Fruit fly (Drosophila melanogaster): ENCODE measurements around the gene nej.

nej gene

dm6 chrX:9684158-9684557, 2.7 kb downstream of the nej start (continued):
- TF ChIP-seq CG3919 (GFP tag; optimal IDR thresholded peaks at IDR 0.05) = peak; percentile 25
- TF ChIP-seq Ets21C (GFP tag; optimal IDR thresholded peaks at IDR 0.05) = no peak
- peak; percentile 47 for TF ChIP-seq Sox14 (GFP tag; optimal IDR thresholded peaks at IDR 0.05)
- TF ChIP-seq Eip78C (GFP tag) = peak; percentile 69
- no peak for TF ChIP-seq CG6276 (GFP tag; optimal IDR thresholded peaks at IDR 0.05)
- peak; percentile 63 for TF ChIP-seq Ets96B (tag; optimal IDR thresholded peaks at IDR 0.05)
- peak; percentile 49 for TF ChIP-seq dac (GFP tag; optimal IDR thresholded peaks at IDR 0.05)
- TF ChIP-seq Sox15 (GFP tag; optimal IDR thresholded peaks at IDR 0.05) = no peak
- no peak for TF ChIP-seq CG34406 (GFP tag; optimal IDR thresholded peaks at IDR 0.05)
- peak; percentile 77 for TF ChIP-seq CG6808 (GFP tag; optimal IDR thresholded peaks at IDR 0.05)
- TF ChIP-seq net (GFP tag; optimal IDR thresholded peaks at IDR 0.05) = peak; percentile 34
- peak; percentile 65 for TF ChIP-seq CG3032 (tag; optimal IDR thresholded peaks at IDR 0.05)
- no peak for TF ChIP-seq svp (GFP tag)

- peak; percentile 40 for TF ChIP-seq Eip78C (GFP tag)
- peak; percentile 23 for TF ChIP-seq Ets96B (tag; optimal IDR thresholded peaks at IDR 0.05)
- TF ChIP-seq cyc (GFP tag; optimal IDR thresholded peaks at IDR 0.05) = no peak
- TF ChIP-seq svp (GFP tag) = no peak
- no peak for TF ChIP-seq Hr38 (GFP tag; optimal IDR thresholded peaks at IDR 0.05)
- no peak for TF ChIP-seq CG1621 (tag; optimal IDR thresholded peaks at IDR 0.05)
- peak; percentile 10 for TF ChIP-seq esn (GFP tag; optimal IDR thresholded peaks at IDR 0.05)
- TF ChIP-seq achi (GFP tag; optimal IDR thresholded peaks at IDR 0.05) = no peak
- no peak for TF ChIP-seq fd85E (GFP tag; optimal IDR thresholded peaks at IDR 0.05)
- peak; percentile 2 for TF ChIP-seq CG3032 (tag; optimal IDR thresholded peaks at IDR 0.05)
- TF ChIP-seq Lpt (GFP tag; optimal IDR thresholded peaks at IDR 0.05) = no peak
- no peak for TF ChIP-seq Hr39 (GFP tag; optimal IDR thresholded peaks at IDR 0.05)
Measured at dm6 chrX:9674912-9675311, 12.0 kb downstream of the nej start.

- TF ChIP-seq Eip78C (GFP tag) (peak; percentile 50), CG1621 (tag; optimal IDR thresholded peaks at IDR 0.05) (no peak)
Measured at dm6 chrX:9666465-9666864, 20.4 kb downstream of the nej start.

dm6 chrX:9664426-9664825, 22.4 kb downstream of the nej start:
- no peak for TF ChIP-seq CG11902 (GFP tag; optimal IDR thresholded peaks at IDR 0.05)
- peak; percentile 55 for TF ChIP-seq Hr39 (GFP tag; optimal IDR thresholded peaks at IDR 0.05)
- TF ChIP-seq pdm3 (GFP tag; optimal IDR thresholded peaks at IDR 0.05) = no peak
- no peak for TF ChIP-seq Ets96B (tag; optimal IDR thresholded peaks at IDR 0.05)
- no peak for TF ChIP-seq Lpt (GFP tag; optimal IDR thresholded peaks at IDR 0.05)
- TF ChIP-seq CG6792 (GFP tag; optimal IDR thresholded peaks at IDR 0.05) = no peak
- TF ChIP-seq Eip75B (GFP tag; optimal IDR thresholded peaks at IDR 0.05) = no peak
- TF ChIP-seq eg (GFP tag; IDR thresholded peaks at IDR 0.05) = no peak
- TF ChIP-seq acj6 (GFP tag; optimal IDR thresholded peaks at IDR 0.05) = peak; percentile 4
- TF ChIP-seq CG15336 (GFP tag; IDR thresholded peaks at IDR 0.05) = peak; percentile 55
- TF ChIP-seq CG4318 (GFP tag; optimal IDR thresholded peaks at IDR 0.05) = no peak
- no peak for TF ChIP-seq CG6276 (GFP tag; optimal IDR thresholded peaks at IDR 0.05)
- TF ChIP-seq spab (GFP tag; optimal IDR thresholded peaks at IDR 0.05) = no peak
- TF ChIP-seq Sox14 (GFP tag; optimal IDR thresholded peaks at IDR 0.05) = peak; percentile 45
- no peak for TF ChIP-seq Hr38 (GFP tag; optimal IDR thresholded peaks at IDR 0.05)
- no peak for TF ChIP-seq CG6163 (GFP tag; IDR thresholded peaks at IDR 0.05)
- TF ChIP-seq Met (GFP tag; optimal IDR thresholded peaks at IDR 0.05) = no peak
- no peak for TF ChIP-seq fkh (GFP tag; optimal IDR thresholded peaks at IDR 0.05)
- no peak for TF ChIP-seq CG11762 (GFP tag; optimal IDR thresholded peaks at IDR 0.05; ENCODE audit: insufficient read depth)
- peak; percentile 17 for TF ChIP-seq CG8632 (GFP tag; optimal IDR thresholded peaks at IDR 0.05)
- TF ChIP-seq fd85E (GFP tag; optimal IDR thresholded peaks at IDR 0.05) = no peak
- no peak for TF ChIP-seq Hr4 (GFP tag; optimal IDR thresholded peaks at IDR 0.05)
- peak; percentile 9 for TF ChIP-seq topi (GFP tag; optimal IDR thresholded peaks at IDR 0.05)
- no peak for TF ChIP-seq ss (GFP tag; optimal IDR thresholded peaks at IDR 0.05)
- peak; percentile 30 for TF ChIP-seq OdsH (GFP tag; optimal IDR thresholded peaks at IDR 0.05)
- no peak for TF ChIP-seq CG11294 (GFP tag; IDR thresholded peaks at IDR 0.05)
- no peak for TF ChIP-seq CG3919 (GFP tag; optimal IDR thresholded peaks at IDR 0.05)
- TF ChIP-seq CG10631 (GFP tag; optimal IDR thresholded peaks at IDR 0.05) = no peak
- no peak for TF ChIP-seq fd59A (GFP tag; optimal IDR thresholded peaks at IDR 0.05)
- TF ChIP-seq CG7368 (GFP tag; optimal IDR thresholded peaks at IDR 0.05) = no peak
- TF ChIP-seq Sox15 (GFP tag; optimal IDR thresholded peaks at IDR 0.05) = no peak
- no peak for TF ChIP-seq CG32006 (GFP tag; optimal IDR thresholded peaks at IDR 0.05)
- TF ChIP-seq Smox (GFP tag; optimal IDR thresholded peaks at IDR 0.05) = no peak
- peak; percentile 34 for TF ChIP-seq CG34406 (GFP tag; optimal IDR thresholded peaks at IDR 0.05)
- no peak for TF ChIP-seq dsx (GFP tag; optimal IDR thresholded peaks at IDR 0.05; ENCODE audit: poor library complexity, severe bottlenecking)
- peak; percentile 53 for TF ChIP-seq Eip78C (GFP tag)

All from whole organism, prepupa.